Worm (Caenorhabditis elegans) whole organism, L4 larva: Measurements from ENCODE around the gene F28F9.3.

Source experiments
- F49E8.2 ChIP-seq: sonication (generic microtip); optimal IDR thresholded peaks from 2 replicates; lab custom pipeline; 2016; ENCODE audit warnings: missing compliant biosample characterization, mild to moderate bottlenecking, missing genetic modification characterization, borderline replicate concordance
- R02D3.7 ChIP-seq: fragments of 150-350 bp; sonication (generic microtip); optimal IDR thresholded peaks from 3 replicates; lab custom pipeline; 2014; ENCODE audit warnings: missing biosample characterization, missing genetic modification characterization
- aly-2 ChIP-seq: sonication (generic microtip); optimal IDR thresholded peaks from 2 replicates; lab custom pipeline; 2018; ENCODE audit warnings: missing biosample characterization, missing genetic modification characterization
- ama-1 ChIP-seq: fragments of 150-350 bp; optimal IDR thresholded peaks from 2 replicates; lab custom pipeline; 2014; ENCODE audit warnings: inconsistent platforms, mixed read lengths
- ceh-44 ChIP-seq: fragments of 200-800 bp; sonication (Bioruptor generic); IDR thresholded peaks from 2 replicates; pipeline ENCODE4 v1.3.6; 2022; ENCODE audit warnings: missing genetic modification reagents, missing genetic modification characterization, missing compliant biosample characterization
- egl-43 ChIP-seq: fragments of 200-800 bp; sonication (Bioruptor generic); IDR thresholded peaks from 2 replicates; pipeline ENCODE4 v1.3.6; 2022; ENCODE audit warnings: missing genetic modification reagents, missing genetic modification characterization, missing compliant biosample characterization
- lin-39 ChIP-seq: fragments of 150-350 bp; optimal IDR thresholded peaks from 2 replicates; lab custom pipeline; 2014; ENCODE audit warnings: missing biosample characterization, missing genetic modification reagents, missing genetic modification characterization
- nhr-48 ChIP-seq: sonication (generic microtip); optimal IDR thresholded peaks from 2 replicates; lab custom pipeline; 2016; ENCODE audit warnings: mild to moderate bottlenecking, missing genetic modification characterization, missing compliant biosample characterization
- zfp-2 ChIP-seq: sonication (generic microtip); optimal IDR thresholded peaks from 2 replicates; lab custom pipeline; 2016; ENCODE audit warnings: mild to moderate bottlenecking, missing genetic modification characterization, missing compliant biosample characterization

- TF ChIP-seq nhr-48: no peak
- TF ChIP-seq F49E8.2 (tag; lab: Kevin White, UChicago): no peak
- TF ChIP-seq ceh-44 (GFP tag; lab: Robert Waterston, UW): no peak
- TF ChIP-seq lin-39 (tag; lab: Kevin White, UChicago): no peak
- TF ChIP-seq zfp-2 (tag; lab: Kevin White, UChicago): no peak
- TF ChIP-seq ama-1 (lab: Kevin White, UChicago): no peak
- TF ChIP-seq egl-43 (GFP tag; lab: Robert Waterston, UW): no peak
- TF ChIP-seq R02D3.7: no peak
- no peak for TF ChIP-seq aly-2 (tag; lab: Kevin White, UChicago)
Observed at ce11 chrIV:3859552-3859951, 32.9 kb downstream of the F28F9.3 start.
